Fruit fly (Drosophila melanogaster) whole organism, embryonic: ENCODE data around the gene CG10809.
A peak's percentile ranks its signal among the peaks of the same experiment; 100 is the strongest.

ENCODE experiments used
- B-H2 ChIP-seq: fragments of 200-800 bp; sonication (Bioruptor generic); optimal IDR thresholded peaks from 2 replicates; lab custom pipeline; 2018; ENCODE audit warnings: missing biosample characterization, mild to moderate bottlenecking, missing genetic modification characterization
- CG10209 ChIP-seq: fragments of 200-800 bp; sonication (Bioruptor generic); optimal IDR thresholded peaks from 3 replicates; lab custom pipeline; 2017; ENCODE audit warnings: missing biosample characterization, mild to moderate bottlenecking, missing genetic modification characterization, missing genetic modification reagents
- CG1024 ChIP-seq: fragments of 200-800 bp; sonication (Bioruptor generic); IDR thresholded peaks from 2 replicates; pipeline ENCODE4 v1.3.6; 2022; ENCODE audit warnings: missing biosample characterization, missing genetic modification characterization
- CG12155 ChIP-seq: fragments of 200-800 bp; sonication (Bioruptor generic); optimal IDR thresholded peaks from 3 replicates; lab custom pipeline; 2016; ENCODE audit warnings: missing biosample characterization, missing genetic modification characterization
- CG12942 ChIP-seq: fragments of 200-800 bp; sonication (Bioruptor generic); optimal IDR thresholded peaks from 3 replicates; lab custom pipeline; 2016; ENCODE audit warnings: missing biosample characterization, missing genetic modification characterization
- CG13287 ChIP-seq: fragments of 200-800 bp; sonication (Bioruptor generic); IDR thresholded peaks from 2 replicates; pipeline ENCODE4 v1.3.6; 2022; ENCODE audit warnings: missing biosample characterization, missing genetic modification characterization; ENCODE audit not compliant: partially characterized antibody
- CG13424 ChIP-seq: fragments of 200-800 bp; sonication (Bioruptor generic); optimal IDR thresholded peaks from 2 replicates; lab custom pipeline; 2019; ENCODE audit warnings: missing biosample characterization, mild to moderate bottlenecking, missing genetic modification characterization, moderate library complexity
- CG15696 ChIP-seq: fragments of 200-800 bp; sonication (Bioruptor generic); optimal IDR thresholded peaks from 2 replicates; lab custom pipeline; 2019; ENCODE audit warnings: missing biosample characterization, mild to moderate bottlenecking, missing genetic modification characterization, moderate library complexity
- CG17328 ChIP-seq: fragments of 200-800 bp; sonication (Bioruptor generic); IDR thresholded peaks from 2 replicates; pipeline ENCODE4 v1.3.6; 2022; ENCODE audit warnings: missing biosample characterization, missing genetic modification characterization
- CG17361 ChIP-seq: fragments of 200-800 bp; sonication (Bioruptor generic); IDR thresholded peaks from 3 replicates; pipeline ENCODE4 v1.3.6; 2022; ENCODE audit warnings: missing biosample characterization, missing genetic modification characterization
- CG3847 ChIP-seq: fragments of 200-800 bp; sonication (Bioruptor generic); IDR thresholded peaks from 2 replicates; pipeline ENCODE4 v1.3.6; 2022; ENCODE audit warnings: missing biosample characterization, missing genetic modification characterization
- CG4424 ChIP-seq: fragments of 200-800 bp; sonication (Bioruptor generic); optimal IDR thresholded peaks from 3 replicates; lab custom pipeline; 2016; ENCODE audit warnings: missing biosample characterization, missing genetic modification characterization
- CG4707 ChIP-seq: fragments of 200-800 bp; sonication (Bioruptor generic); optimal IDR thresholded peaks from 2 replicates; lab custom pipeline; 2018; ENCODE audit warnings: missing biosample characterization, mild to moderate bottlenecking, missing genetic modification characterization, moderate library complexity
- CG9437 ChIP-seq: fragments of 200-800 bp; sonication (Bioruptor generic); optimal IDR thresholded peaks from 2 replicates; lab custom pipeline; 2018; ENCODE audit warnings: missing biosample characterization, mild to moderate bottlenecking, missing genetic modification characterization
- CG9817 ChIP-seq: fragments of 200-800 bp; sonication (Bioruptor generic); optimal IDR thresholded peaks from 2 replicates; lab custom pipeline; 2018; ENCODE audit warnings: missing biosample characterization, mild to moderate bottlenecking, missing genetic modification characterization, moderate library complexity
- CoRest ChIP-seq: fragments of 200-800 bp; sonication (Bioruptor generic); optimal IDR thresholded peaks from 3 replicates; lab custom pipeline; 2018; ENCODE audit warnings: missing biosample characterization, mild to moderate bottlenecking, missing genetic modification characterization, moderate library complexity
- D19B ChIP-seq: fragments of 200-800 bp; sonication (Bioruptor generic); optimal IDR thresholded peaks from 2 replicates; lab custom pipeline; 2017; ENCODE audit warnings: missing biosample characterization, mild to moderate bottlenecking, missing genetic modification characterization
- Dbx ChIP-seq: fragments of 200-800 bp; sonication (Bioruptor generic); IDR thresholded peaks from 3 replicates; pipeline ENCODE4 v1.3.6; 2022; ENCODE audit warnings: missing biosample characterization, missing genetic modification characterization
- Doc2 ChIP-seq: fragments of 200-800 bp; sonication (Bioruptor generic); IDR thresholded peaks from 2 replicates; pipeline ENCODE4 v1.3.6; 2022; ENCODE audit warnings: missing biosample characterization, missing genetic modification characterization
- E2f1 ChIP-seq: fragments of 200-800 bp; sonication (Bioruptor generic); IDR thresholded peaks from 2 replicates; pipeline ENCODE4 v1.3.6; 2022; ENCODE audit warnings: missing biosample characterization, missing genetic modification characterization
- E2f2 ChIP-seq: fragments of 200-800 bp; sonication (Bioruptor generic); IDR thresholded peaks from 2 replicates; pipeline ENCODE4 v1.3.6; 2022; ENCODE audit warnings: missing biosample characterization, missing genetic modification characterization
- HmgZ ChIP-seq: fragments of 200-800 bp; sonication (Bioruptor generic); optimal IDR thresholded peaks from 2 replicates; lab custom pipeline; 2018; ENCODE audit warnings: missing biosample characterization, mild to moderate bottlenecking, missing genetic modification characterization
- Lhr ChIP-seq: fragments of 200-800 bp; sonication (Bioruptor generic); optimal IDR thresholded peaks from 3 replicates; lab custom pipeline; 2017; ENCODE audit warnings: mild to moderate bottlenecking, missing biosample characterization, missing genetic modification reagents, missing genetic modification characterization
- Nf-YC ChIP-seq: fragments of 200-800 bp; optimal IDR thresholded peaks from 3 replicates; lab custom pipeline; 2019; ENCODE audit warnings: missing biosample characterization, mild to moderate bottlenecking, missing genetic modification characterization, moderate library complexity
- Opbp ChIP-seq: fragments of 200-800 bp; sonication (Bioruptor generic); IDR thresholded peaks from 3 replicates; pipeline ENCODE4 v1.3.6; 2022; ENCODE audit warnings: missing biosample characterization, missing genetic modification characterization; ENCODE audit not compliant: partially characterized antibody
- PHDP ChIP-seq: fragments of 200-800 bp; sonication (Bioruptor generic); optimal IDR thresholded peaks from 3 replicates; lab custom pipeline; 2018; ENCODE audit warnings: missing biosample characterization, mild to moderate bottlenecking, missing genetic modification characterization, moderate library complexity
- Rfx ChIP-seq: fragments of 200-800 bp; sonication (Bioruptor generic); IDR thresholded peaks from 2 replicates; pipeline ENCODE4 v1.3.6; 2022; ENCODE audit warnings: missing biosample characterization, missing genetic modification characterization
- Side ChIP-seq: fragments of 200-800 bp; sonication (Bioruptor generic); optimal IDR thresholded peaks from 2 replicates; lab custom pipeline; 2016; ENCODE audit warnings: missing biosample characterization, missing genetic modification characterization
- Sox100B ChIP-seq: fragments of 200-800 bp; sonication (Bioruptor generic); optimal IDR thresholded peaks from 3 replicates; lab custom pipeline; 2018; ENCODE audit warnings: missing biosample characterization, mild to moderate bottlenecking, missing genetic modification characterization
- Sry-β ChIP-seq: fragments of 200-800 bp; sonication (Bioruptor generic); optimal IDR thresholded peaks from 2 replicates; lab custom pipeline; 2018; ENCODE audit warnings: missing biosample characterization, mild to moderate bottlenecking, missing genetic modification characterization, moderate library complexity
- Sry-δ ChIP-seq: fragments of 200-800 bp; sonication (Bioruptor generic); optimal IDR thresholded peaks from 2 replicates; lab custom pipeline; 2016; ENCODE audit warnings: missing biosample characterization, missing genetic modification characterization
- Ssrp ChIP-seq: fragments of 200-800 bp; sonication (Bioruptor generic); optimal IDR thresholded peaks from 2 replicates; lab custom pipeline; 2018; ENCODE audit warnings: missing biosample characterization, mild to moderate bottlenecking, missing genetic modification characterization, moderate library complexity
- YL-1 ChIP-seq: fragments of 200-800 bp; sonication (Bioruptor generic); optimal IDR thresholded peaks from 3 replicates; lab custom pipeline; 2017; ENCODE audit warnings: missing biosample characterization, mild to moderate bottlenecking, missing genetic modification characterization
- az2 ChIP-seq: fragments of 200-800 bp; sonication (Bioruptor generic); optimal IDR thresholded peaks from 3 replicates; lab custom pipeline; 2016; ENCODE audit warnings: missing biosample characterization, missing genetic modification characterization
- bsh ChIP-seq, 2 experiments: fragments of 200-800 bp; sonication (Bioruptor generic); optimal IDR thresholded peaks; 2 replicates each; lab custom pipeline; 2017 to 2018; ENCODE audit warnings: mild to moderate bottlenecking in 2 of 2, missing biosample characterization in 2 of 2, missing genetic modification characterization in 2 of 2, moderate library complexity in 1 of 2
- btn ChIP-seq: fragments of 200-800 bp; sonication (Bioruptor generic); optimal IDR thresholded peaks from 2 replicates; lab custom pipeline; 2016; ENCODE audit warnings: missing biosample characterization, missing genetic modification characterization
- dpn ChIP-seq, 2 experiments: fragments of 200-800 bp; sonication (Bioruptor generic); optimal IDR thresholded peaks; 3 replicates each; lab custom pipeline; 2016; ENCODE audit warnings: missing biosample characterization in 2 of 2, missing genetic modification characterization in 2 of 2
- fd102C ChIP-seq: fragments of 200-800 bp; sonication (Bioruptor generic); optimal IDR thresholded peaks from 2 replicates; lab custom pipeline; 2018; ENCODE audit warnings: missing biosample characterization, mild to moderate bottlenecking, missing genetic modification characterization, moderate library complexity
- fd96Cb ChIP-seq: fragments of 200-800 bp; sonication (Bioruptor generic); optimal IDR thresholded peaks from 2 replicates; lab custom pipeline; 2018; ENCODE audit warnings: missing biosample characterization, mild to moderate bottlenecking, missing genetic modification characterization, moderate library complexity
- gcm ChIP-seq: fragments of 200-800 bp; sonication (Bioruptor generic); optimal IDR thresholded peaks from 2 replicates; lab custom pipeline; 2019; ENCODE audit warnings: missing biosample characterization, mild to moderate bottlenecking, missing genetic modification characterization, moderate library complexity
- ind ChIP-seq: fragments of 200-800 bp; sonication (Bioruptor generic); optimal IDR thresholded peaks from 3 replicates; lab custom pipeline; 2016; ENCODE audit warnings: missing biosample characterization, missing genetic modification characterization
- lilli ChIP-seq: fragments of 200-800 bp; sonication (Bioruptor generic); optimal IDR thresholded peaks from 3 replicates; lab custom pipeline; 2016; ENCODE audit warnings: missing biosample characterization, missing genetic modification characterization
- mam ChIP-seq: fragments of 200-800 bp; sonication (Bioruptor generic); optimal IDR thresholded peaks from 3 replicates; lab custom pipeline; 2016; ENCODE audit warnings: missing biosample characterization, missing genetic modification characterization
- repo ChIP-seq: fragments of 200-800 bp; sonication (Bioruptor generic); optimal IDR thresholded peaks from 2 replicates; lab custom pipeline; 2016; ENCODE audit warnings: missing biosample characterization, missing genetic modification characterization
- rib ChIP-seq: fragments of 200-800 bp; sonication (Bioruptor generic); IDR thresholded peaks from 2 replicates; pipeline ENCODE4 v1.3.6; 2022; ENCODE audit warnings: missing biosample characterization, missing genetic modification characterization
- sc ChIP-seq, 3 experiments: fragments of >200 bp in 2 of 3; fragments of 200-800 bp in 1 of 3; sonication (Bioruptor generic) in 1 of 3; optimal IDR thresholded peaks; 2 replicates in 2 of 3; 3 replicates in 1 of 3; lab custom pipeline; 2017; ENCODE audit warnings: mild to moderate bottlenecking in 1 of 3, missing biosample characterization in 1 of 3, missing genetic modification characterization in 1 of 3, missing genetic modification reagents in 1 of 3
- sima ChIP-seq: fragments of 200-800 bp; sonication (Bioruptor generic); optimal IDR thresholded peaks from 2 replicates; lab custom pipeline; 2016; ENCODE audit warnings: missing biosample characterization, missing genetic modification characterization
- stc ChIP-seq: fragments of 200-800 bp; sonication (Bioruptor generic); IDR thresholded peaks from 2 replicates; pipeline ENCODE4 v1.3.6; 2022; ENCODE audit warnings: missing biosample characterization, missing genetic modification characterization
- zen2 ChIP-seq: fragments of 200-800 bp; sonication (Bioruptor generic); IDR thresholded peaks from 3 replicates; pipeline ENCODE4 v1.3.6; 2022; ENCODE audit warnings: missing biosample characterization, missing genetic modification characterization; ENCODE audit not compliant: partially characterized antibody

CG10809 gene

dm6 chr3L:9838534-9838933 lies 21.2 kb downstream of the CG10809 start, which contains the start of gene Cdk8:
TSS of gene Cdk8 (minus strand) at chr3L:9838670.
- TF ChIP-seq YL-1: no peak
- peak; percentile 14 for TF ChIP-seq fd96Cb (tag; lab: Kevin White, UChicago)
- TF ChIP-seq Doc2 (GFP tag; lab: Robert Waterston, UW): no peak
- 0 out of 3 replicates have a peak, but pooled peaks have one; percentile 28 for TF ChIP-seq CG17361 (GFP tag; lab: Robert Waterston, UW)
- TF ChIP-seq B-H2 (GFP tag; lab: Kevin White, UChicago): peak; percentile 35
- TF ChIP-seq Side: no peak
- TF ChIP-seq CG9437 (GFP tag; lab: Kevin White, UChicago): no peak
- TF ChIP-seq gcm (GFP tag; lab: Kevin White, UChicago): no peak
- peak in 1 of 2 experiments; percentile 47 for TF ChIP-seq bsh (GFP tag; optimal IDR thresholded peaks at IDR 0.05; lab: Kevin White, UChicago)
- TF ChIP-seq ind (GFP tag; lab: Kevin White, UChicago): peak; percentile 49
- TF ChIP-seq az2 (GFP tag; lab: Kevin White, UChicago): no peak
- TF ChIP-seq sima (GFP tag; lab: Kevin White, UChicago): no peak
- TF ChIP-seq mam (GFP tag; lab: Kevin White, UChicago): peak; percentile 31
- TF ChIP-seq CG9817: peak; percentile 34
- TF ChIP-seq Nf-YC (tag; lab: Kevin White, UChicago): peak; percentile 58
- peak; percentile 19; the same call in 1 of the 2 replicates for TF ChIP-seq E2f1
- TF ChIP-seq CG12942 (GFP tag; lab: Kevin White, UChicago): peak; percentile 25
- no peak for TF ChIP-seq fd102C (GFP tag; lab: Kevin White, UChicago)
- TF ChIP-seq sc (optimal IDR thresholded peaks at IDR 0.05; lab: Kevin White, UChicago): no peak
- no peak for TF ChIP-seq sc (GFP tag; optimal IDR thresholded peaks at IDR 0.05; lab: Kevin White, UChicago)
- TF ChIP-seq CG3847 (GFP tag; lab: Robert Waterston, UW): no peak
- TF ChIP-seq dpn (GFP tag; optimal IDR thresholded peaks at IDR 0.05; lab: Kevin White, UChicago): peak in 1 of 2 experiments; percentile 57
- TF ChIP-seq stc (GFP tag; lab: Robert Waterston, UW): peak; percentile 18; the same call in 1 of the 2 replicates
- TF ChIP-seq CG17328: no peak; the same call in 1 of the 2 replicates
- 0 out of 2 replicates have a peak, but pooled peaks have one; percentile 27 for TF ChIP-seq rib (GFP tag; lab: Robert Waterston, UW)
- peak; percentile 31 for TF ChIP-seq PHDP (tag; lab: Kevin White, UChicago)
- no peak for TF ChIP-seq Lhr (GFP tag; lab: Kevin White, UChicago)
- TF ChIP-seq Sry-δ (GFP tag; lab: Kevin White, UChicago): peak; percentile 39
- peak; percentile 56 for TF ChIP-seq CG13424 (tag; lab: Kevin White, UChicago)
- peak; percentile 10; the same call in 1 of the 2 replicates for TF ChIP-seq CG13287 (GFP tag; lab: Robert Waterston, UW)
- TF ChIP-seq lilli: peak; percentile 73
- TF ChIP-seq CG4424 (GFP tag; lab: Kevin White, UChicago): peak; percentile 33
- peak; percentile 15 for TF ChIP-seq CG12155
- no peak for TF ChIP-seq CG1024 (GFP tag; lab: Robert Waterston, UW)
- TF ChIP-seq Sry-β: peak; percentile 92
- TF ChIP-seq D19B (GFP tag; lab: Kevin White, UChicago): no peak
- no peak for TF ChIP-seq zen2
- peak; percentile 45 for TF ChIP-seq HmgZ
- TF ChIP-seq Rfx (GFP tag; lab: Robert Waterston, UW): peak; percentile 53
- peak; percentile 13 for TF ChIP-seq CG15696 (tag; lab: Kevin White, UChicago)
- TF ChIP-seq CG4707: no peak
- peak; percentile 39; the same call in 1 of the 3 replicates for TF ChIP-seq Dbx (GFP tag; lab: Robert Waterston, UW)
- TF ChIP-seq CoRest: peak; percentile 40
- TF ChIP-seq E2f2 (GFP tag; lab: Robert Waterston, UW): peak; percentile 70
- no peak for TF ChIP-seq CG10209
- peak; percentile 8 for TF ChIP-seq Ssrp (tag; lab: Kevin White, UChicago)
- no peak for TF ChIP-seq Opbp (GFP tag; lab: Robert Waterston, UW)
- no peak for TF ChIP-seq btn
- TF ChIP-seq repo (GFP tag; lab: Kevin White, UChicago): no peak
- TF ChIP-seq Sox100B (GFP tag; lab: Kevin White, UChicago): no peak
